Worm (Caenorhabditis elegans) whole organism, L1 larva: ENCODE results near the gene Y56A3A.7.

ENCODE experiments used
- C16A3.4 ChIP-seq: fragments of 150-350 bp; optimal IDR thresholded peaks from 2 replicates; lab custom pipeline; 2014; ENCODE audit warnings: missing biosample characterization, missing genetic modification characterization
- Y116A8C.19 ChIP-seq: sonication (generic microtip); optimal IDR thresholded peaks from 2 replicates; lab custom pipeline; 2016; ENCODE audit warnings: missing compliant biosample characterization, missing genetic modification characterization, borderline replicate concordance
- alr-1 ChIP-seq: fragments of 200-800 bp; sonication (Bioruptor generic); optimal IDR thresholded peaks from 2 replicates; lab custom pipeline; 2018; ENCODE audit warnings: borderline replicate concordance, mild to moderate bottlenecking, missing genetic modification characterization, missing compliant biosample characterization
- aly-2 ChIP-seq: fragments of 150-350 bp; optimal IDR thresholded peaks from 2 replicates; lab custom pipeline; 2014; ENCODE audit warnings: missing biosample characterization, missing genetic modification characterization
- ama-1 ChIP-seq: fragments of 150-350 bp; optimal IDR thresholded peaks from 2 replicates; lab custom pipeline; 2014
- ceh-88 ChIP-seq: fragments of 200-800 bp; sonication (Bioruptor generic); IDR thresholded peaks from 2 replicates; pipeline ENCODE4 v1.3.6; 2022; ENCODE audit warnings: missing genetic modification characterization, missing compliant biosample characterization
- ceh-90 ChIP-seq: sonication (generic microtip); optimal IDR thresholded peaks from 2 replicates; lab custom pipeline; 2016; ENCODE audit warnings: missing genetic modification characterization, missing compliant biosample characterization
- dpl-1 ChIP-seq, 3 experiments: fragments of 150-350 bp in 2 of 3; sonication (generic microtip) in 1 of 3; optimal IDR thresholded peaks; 2 replicates each; lab custom pipeline; 2014 to 2017; ENCODE audit warnings: missing biosample characterization in 3 of 3, missing genetic modification characterization in 3 of 3, missing genetic modification reagents in 3 of 3
- dsc-1 ChIP-seq: sonication (generic microtip); optimal IDR thresholded peaks from 2 replicates; lab custom pipeline; 2016; ENCODE audit warnings: mild to moderate bottlenecking, missing genetic modification characterization, missing compliant biosample characterization
- efl-1 ChIP-seq, 4 experiments: fragments of 150-350 bp; optimal IDR thresholded peaks in 3 of 4; peaks in 1 of 4; 1 replicate in 1 of 4; 2 replicates in 3 of 4; lab custom pipeline; 2014; ENCODE audit warnings: missing biosample characterization in 2 of 4, missing genetic modification characterization in 2 of 4, missing genetic modification reagents in 2 of 4
- efl-3 ChIP-seq: fragments of 200-800 bp; sonication (Bioruptor generic); optimal IDR thresholded peaks from 2 replicates; lab custom pipeline; 2018; ENCODE audit warnings: mild to moderate bottlenecking, missing genetic modification characterization, missing compliant biosample characterization
- egl-27 ChIP-seq, 2 experiments: fragments of 150-350 bp in 1 of 2; sonication (generic microtip); optimal IDR thresholded peaks; 3 replicates each; lab custom pipeline; 2017 to 2018; ENCODE audit warnings: missing biosample characterization in 2 of 2, missing genetic modification characterization in 2 of 2, missing genetic modification reagents in 2 of 2
- elt-3 ChIP-seq, 6 experiments: fragments of 150-350 bp in 1 of 6; sonication (generic microtip); optimal IDR thresholded peaks; 2 replicates each; lab custom pipeline; 2017 to 2018; ENCODE audit warnings: missing biosample characterization in 6 of 6, missing genetic modification characterization in 6 of 6, inconsistent platforms in 1 of 6
- fkh-10 ChIP-seq: sonication (generic microtip); optimal IDR thresholded peaks from 2 replicates; lab custom pipeline; 2017; ENCODE audit warnings: missing biosample characterization, missing genetic modification reagents, missing genetic modification characterization
- fkh-4 ChIP-seq: sonication (generic microtip); optimal IDR thresholded peaks from 2 replicates; lab custom pipeline; 2016; ENCODE audit warnings: missing compliant biosample characterization, missing genetic modification characterization, borderline replicate concordance
- fkh-8 ChIP-seq: sonication (generic microtip); optimal IDR thresholded peaks from 2 replicates; lab custom pipeline; 2016; ENCODE audit warnings: mild to moderate bottlenecking, missing genetic modification characterization, missing compliant biosample characterization
- hlh-4 ChIP-seq: sonication (generic microtip); optimal IDR thresholded peaks from 2 replicates; lab custom pipeline; 2016; ENCODE audit warnings: mild to moderate bottlenecking, missing genetic modification characterization, missing compliant biosample characterization
- hpl-2 ChIP-seq: fragments of 150-350 bp; optimal IDR thresholded peaks from 2 replicates; lab custom pipeline; 2014; ENCODE audit warnings: missing biosample characterization, missing genetic modification reagents, missing genetic modification characterization
- irx-1 ChIP-seq: sonication (generic microtip); optimal IDR thresholded peaks from 2 replicates; lab custom pipeline; 2016; ENCODE audit warnings: missing genetic modification characterization, missing compliant biosample characterization
- isw-1 ChIP-seq: fragments of 200-800 bp; sonication (Bioruptor generic); IDR thresholded peaks from 2 replicates; pipeline ENCODE4 v1.3.6; 2022; ENCODE audit warnings: missing genetic modification characterization, missing compliant biosample characterization
- jun-1 ChIP-seq: fragments of 150-350 bp; optimal IDR thresholded peaks from 2 replicates; lab custom pipeline; 2014; ENCODE audit warnings: missing biosample characterization, missing genetic modification reagents, missing genetic modification characterization
- lin-14 ChIP-seq: fragments of 200-800 bp; sonication (Bioruptor generic); optimal IDR thresholded peaks from 2 replicates; lab custom pipeline; 2018; ENCODE audit warnings: mild to moderate bottlenecking, missing genetic modification characterization, moderate library complexity, missing compliant biosample characterization
- lin-35 ChIP-seq, 2 experiments: fragments of 150-350 bp; optimal IDR thresholded peaks; 2 replicates each; lab custom pipeline; 2014; ENCODE audit warnings: missing biosample characterization in 2 of 2, missing genetic modification characterization in 2 of 2, missing genetic modification reagents in 2 of 2
- lir-3 ChIP-seq: sonication (generic microtip); optimal IDR thresholded peaks from 2 replicates; lab custom pipeline; 2016; ENCODE audit warnings: mild to moderate bottlenecking, missing genetic modification characterization, moderate library complexity, missing compliant biosample characterization; ENCODE audit not compliant: poor library complexity
- mab-9 ChIP-seq: fragments of 200-800 bp; sonication (Bioruptor generic); IDR thresholded peaks from 2 replicates; pipeline ENCODE4 v1.3.6; 2022; ENCODE audit warnings: missing genetic modification reagents, missing genetic modification characterization, missing compliant biosample characterization
- mef-2 ChIP-seq: fragments of 150-350 bp; optimal IDR thresholded peaks from 2 replicates; lab custom pipeline; 2014; ENCODE audit warnings: missing biosample characterization, missing genetic modification characterization
- mep-1 ChIP-seq: fragments of 150-350 bp; optimal IDR thresholded peaks from 2 replicates; lab custom pipeline; 2014; ENCODE audit warnings: missing biosample characterization, missing genetic modification characterization
- nhr-11 ChIP-seq: fragments of 150-350 bp; optimal IDR thresholded peaks from 2 replicates; lab custom pipeline; 2014; ENCODE audit warnings: missing biosample characterization, missing genetic modification characterization
- nhr-20 ChIP-seq: sonication (generic microtip); optimal IDR thresholded peaks from 2 replicates; lab custom pipeline; 2016; ENCODE audit warnings: mild to moderate bottlenecking, missing genetic modification characterization, missing compliant biosample characterization
- nhr-76 ChIP-seq: sonication (generic microtip); optimal IDR thresholded peaks from 2 replicates; lab custom pipeline; 2017; ENCODE audit warnings: missing biosample characterization, missing genetic modification characterization
- nhr-77 ChIP-seq: fragments of 150-350 bp; optimal IDR thresholded peaks from 2 replicates; lab custom pipeline; 2014; ENCODE audit warnings: missing biosample characterization, missing genetic modification characterization
- nhr-85 ChIP-seq: sonication (generic microtip); peaks from one replicate; lab custom pipeline; 2016; ENCODE audit warnings: missing genetic modification characterization, inconsistent platforms, missing compliant biosample characterization
- pqm-1 ChIP-seq: sonication (generic microtip); optimal IDR thresholded peaks from 3 replicates; lab custom pipeline; 2017; ENCODE audit warnings: missing biosample characterization, missing genetic modification characterization
- rnt-1 ChIP-seq: sonication (generic microtip); optimal IDR thresholded peaks from 2 replicates; lab custom pipeline; 2016; ENCODE audit warnings: mild to moderate bottlenecking, missing genetic modification characterization, moderate library complexity, missing compliant biosample characterization
- skn-1 ChIP-seq: fragments of 150-350 bp; optimal IDR thresholded peaks from 2 replicates; lab custom pipeline; 2014; ENCODE audit warnings: missing biosample characterization, missing genetic modification characterization
- snu-23 ChIP-seq: sonication (generic microtip); optimal IDR thresholded peaks from 2 replicates; lab custom pipeline; 2016; ENCODE audit warnings: missing genetic modification characterization, missing compliant biosample characterization
- sox-4 ChIP-seq: sonication (generic microtip); optimal IDR thresholded peaks from 2 replicates; lab custom pipeline; 2016; ENCODE audit warnings: missing genetic modification characterization, missing compliant biosample characterization
- sptf-1 ChIP-seq: fragments of 150-350 bp; optimal IDR thresholded peaks from 2 replicates; lab custom pipeline; 2014; ENCODE audit warnings: missing biosample characterization, missing genetic modification characterization
- tlp-1 ChIP-seq: fragments of 150-350 bp; optimal IDR thresholded peaks from 2 replicates; lab custom pipeline; 2014; ENCODE audit warnings: missing biosample characterization, missing genetic modification characterization
- unc-30 ChIP-seq: sonication (generic microtip); optimal IDR thresholded peaks from 2 replicates; lab custom pipeline; 2017; ENCODE audit warnings: missing biosample characterization, missing genetic modification characterization
- unc-86 ChIP-seq: sonication (generic microtip); optimal IDR thresholded peaks from 2 replicates; lab custom pipeline; 2016; ENCODE audit warnings: missing genetic modification characterization, missing compliant biosample characterization
- unc-98 ChIP-seq: fragments of 200-800 bp; sonication (Bioruptor generic); IDR thresholded peaks from 2 replicates; pipeline ENCODE4 v1.3.6; 2022; ENCODE audit warnings: missing genetic modification characterization, missing compliant biosample characterization
- xbp-1 ChIP-seq: sonication (generic microtip); optimal IDR thresholded peaks from 2 replicates; lab custom pipeline; 2016; ENCODE audit warnings: missing genetic modification characterization, missing compliant biosample characterization
- zag-1 ChIP-seq: fragments of 150-350 bp; optimal IDR thresholded peaks from 2 replicates; lab custom pipeline; 2014; ENCODE audit warnings: missing biosample characterization, missing genetic modification characterization
- zip-4 ChIP-seq: fragments of 200-800 bp; sonication (Bioruptor generic); optimal IDR thresholded peaks from 2 replicates; lab custom pipeline; 2018; ENCODE audit warnings: mild to moderate bottlenecking, missing genetic modification characterization, moderate library complexity, missing compliant biosample characterization
- ztf-11 ChIP-seq, 2 experiments: sonication (generic microtip); optimal IDR thresholded peaks; 2 replicates each; lab custom pipeline; 2016 to 2017; ENCODE audit warnings: missing genetic modification characterization in 2 of 2, missing biosample characterization in 1 of 2, missing compliant biosample characterization in 1 of 2
- ztf-4 ChIP-seq: fragments of 150-350 bp; optimal IDR thresholded peaks from 2 replicates; lab custom pipeline; 2014; ENCODE audit warnings: missing biosample characterization, missing genetic modification characterization

Y56A3A.7 gene

DNA sequence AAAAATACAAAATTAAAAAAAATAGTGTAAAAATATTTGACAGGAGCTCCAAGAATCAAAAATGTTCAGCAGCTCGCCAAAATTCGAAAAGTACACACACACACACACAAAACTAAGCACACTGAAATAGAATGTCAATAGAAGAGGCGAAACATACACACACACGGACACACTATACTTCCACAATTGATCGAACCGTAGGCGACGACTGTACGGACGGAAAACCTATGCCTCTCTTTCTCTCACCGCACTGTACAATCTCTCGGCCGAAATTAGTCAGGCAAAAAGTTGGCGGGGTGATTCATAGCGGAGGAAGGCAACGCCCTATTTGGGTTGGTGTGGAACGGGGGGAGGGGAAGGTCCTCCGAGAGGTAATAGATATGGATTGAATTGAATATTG is 708 bp upstream of the Y56A3A.7 start:
- TF ChIP-seq dpl-1 (GFP tag; optimal IDR thresholded peaks at IDR 0.05; lab: Kevin White, UChicago) (no peak), efl-1 (optimal IDR thresholded peaks at IDR 0.05; lab: Kevin White, UChicago) (no peak), efl-1 (GFP tag; optimal IDR thresholded peaks at IDR 0.05 in 1 of 2; lab: Kevin White, UChicago) (peak in 1 of 2 experiments; percentile 41), lir-3 (tag; lab: Kevin White, UChicago) (no peak), mep-1 (tag; lab: Kevin White, UChicago) (peak; percentile 46), elt-3 (tag; optimal IDR thresholded peaks at IDR 0.05; lab: Kevin White, UChicago) (no peak), skn-1 (tag; lab: Kevin White, UChicago) (peak; percentile 2), nhr-20 (peak; percentile 3), lin-35 (GFP tag; optimal IDR thresholded peaks at IDR 0.05; lab: Kevin White, UChicago) (peak in 1 of 2 experiments; percentile 47), C16A3.4 (tag; lab: Kevin White, UChicago) (peak; percentile 5), unc-98 (no peak)
- TF ChIP-seq, all 84 proteins: peak for 6

DNA sequence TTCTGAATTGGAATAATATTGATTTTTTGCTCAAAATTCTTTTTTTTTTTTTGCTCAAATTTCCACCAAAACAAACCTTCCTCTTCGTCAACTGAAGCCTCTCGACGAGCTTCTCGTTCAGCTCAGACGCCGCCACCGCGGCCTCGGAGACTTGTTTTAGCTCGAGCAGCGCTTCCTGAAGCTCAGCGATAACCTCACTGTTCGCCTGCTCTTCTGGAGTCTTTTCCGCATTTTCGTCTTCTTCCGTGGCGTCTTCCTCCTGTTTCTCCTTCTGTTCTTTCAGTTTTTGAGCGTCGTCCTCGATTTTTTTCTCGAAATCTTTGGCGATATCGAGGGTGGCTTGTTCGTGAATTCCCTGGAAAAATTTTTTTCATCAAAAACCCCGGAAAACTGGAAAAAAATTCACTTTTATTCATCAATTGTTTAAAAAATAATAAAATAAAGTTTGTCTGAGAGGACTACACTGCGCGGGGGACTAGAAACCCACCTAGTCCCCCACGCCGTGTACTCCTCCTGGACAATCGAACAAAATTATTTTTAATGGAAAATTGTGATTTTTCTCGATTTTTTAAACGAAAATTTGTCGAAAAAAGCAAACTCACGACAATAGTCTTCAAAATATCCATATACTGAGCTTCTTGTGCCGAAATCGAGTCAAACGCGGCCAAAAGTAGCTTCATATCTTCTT is 613 bp downstream of the Y56A3A.7 start:
- peak; percentile 41 for TF ChIP-seq nhr-77 (tag; lab: Kevin White, UChicago)
- peak; percentile 71 to 77 for TF ChIP-seq lin-35 (GFP tag; optimal IDR thresholded peaks at IDR 0.05; lab: Kevin White, UChicago)
- TF ChIP-seq zip-4 (GFP tag; lab: Kevin White, UChicago), result peak; percentile 91
- peak; percentile 95 for TF ChIP-seq fkh-8
- peak; percentile 66 for TF ChIP-seq C16A3.4 (tag; lab: Kevin White, UChicago)
- peak; percentile 93 for TF ChIP-seq lin-14 (GFP tag; lab: Kevin White, UChicago)
- TF ChIP-seq tlp-1 (tag; lab: Kevin White, UChicago), result no peak
- peak; percentile 97 for TF ChIP-seq xbp-1
- TF ChIP-seq hpl-2 (GFP tag; lab: Kevin White, UChicago), result no peak
- TF ChIP-seq efl-3 (GFP tag; lab: Kevin White, UChicago), result peak; percentile 99
- TF ChIP-seq ceh-88 (GFP tag; lab: Robert Waterston, UW), result peak; percentile 90
- TF ChIP-seq irx-1 (tag; lab: Kevin White, UChicago), result peak; percentile 100
- TF ChIP-seq lir-3 (tag; lab: Kevin White, UChicago), result peak; percentile 99
- TF ChIP-seq ceh-90 (tag; lab: Kevin White, UChicago), result peak; percentile 100
- TF ChIP-seq snu-23 (GFP tag; lab: Kevin White, UChicago), result peak; percentile 96
- TF ChIP-seq nhr-76 (tag; lab: Kevin White, UChicago), result no peak
- TF ChIP-seq dpl-1 (GFP tag; optimal IDR thresholded peaks at IDR 0.05; lab: Kevin White, UChicago), result peak; percentile 69 to 80 (median 80)
- peak in 1 of 2 experiments; percentile 100 for TF ChIP-seq ztf-11 (tag; optimal IDR thresholded peaks at IDR 0.05; lab: Kevin White, UChicago)
- peak; percentile 32 for TF ChIP-seq mef-2
- TF ChIP-seq jun-1 (tag; lab: Kevin White, UChicago), result peak; percentile 69
- TF ChIP-seq unc-98, result peak; percentile 98
- peak; percentile 64 for TF ChIP-seq nhr-11 (tag; lab: Kevin White, UChicago)
- peak; percentile 77 to 84 for TF ChIP-seq efl-1 (optimal IDR thresholded peaks at IDR 0.05; lab: Kevin White, UChicago)
- TF ChIP-seq efl-1 (GFP tag; optimal IDR thresholded peaks at IDR 0.05 in 1 of 2; lab: Kevin White, UChicago), result peak; percentile 82 to 97
- peak; percentile 99 for TF ChIP-seq nhr-85 (tag; lab: Kevin White, UChicago)
- TF ChIP-seq egl-27 (tag; optimal IDR thresholded peaks at IDR 0.05; lab: Kevin White, UChicago), result no peak
- TF ChIP-seq mep-1 (tag; lab: Kevin White, UChicago), result peak; percentile 88
- TF ChIP-seq alr-1 (tag; lab: Kevin White, UChicago), result no peak
- peak; percentile 99 for TF ChIP-seq sox-4 (tag; lab: Kevin White, UChicago)
- TF ChIP-seq isw-1 (GFP tag; lab: Robert Waterston, UW), result peak; percentile 91
- TF ChIP-seq zag-1 (tag; lab: Kevin White, UChicago), result peak; percentile 60
- peak; percentile 98 for TF ChIP-seq hlh-4 (tag; lab: Kevin White, UChicago)
- peak; percentile 100 for TF ChIP-seq rnt-1 (tag; lab: Kevin White, UChicago)
- TF ChIP-seq sptf-1 (tag; lab: Kevin White, UChicago), result no peak
- peak; percentile 79 for TF ChIP-seq aly-2 (tag; lab: Kevin White, UChicago)
- TF ChIP-seq ztf-4 (tag; lab: Kevin White, UChicago), result peak; percentile 77
- TF ChIP-seq pqm-1, result no peak
- peak; percentile 70 for TF ChIP-seq skn-1 (tag; lab: Kevin White, UChicago)
- peak; percentile 40 for TF ChIP-seq fkh-10 (GFP tag; lab: Kevin White, UChicago)
- peak; percentile 96 for TF ChIP-seq unc-86 (tag; lab: Kevin White, UChicago)
- peak; percentile 97 for TF ChIP-seq mab-9
- TF ChIP-seq fkh-4 (tag; lab: Kevin White, UChicago), result peak; percentile 100
- TF ChIP-seq unc-30, result no peak
- TF ChIP-seq Y116A8C.19 (tag; lab: Kevin White, UChicago), result peak; percentile 99
- peak in 2 of 6 experiments; percentile 48 to 55 for TF ChIP-seq elt-3 (tag; optimal IDR thresholded peaks at IDR 0.05; lab: Kevin White, UChicago)
- TF ChIP-seq ama-1 (lab: Kevin White, UChicago), result peak; percentile 76
- peak; percentile 99 for TF ChIP-seq dsc-1 (tag; lab: Kevin White, UChicago)
